Fruit fly (Drosophila melanogaster) whole organism, embryonic: ENCODE results near the gene Stim.

ENCODE experiments used
- CG6683 ChIP-seq: fragments of 200-800 bp; sonication (Bioruptor generic); optimal IDR thresholded peaks from 2 replicates; lab custom pipeline; 2017; ENCODE audit warnings: missing biosample characterization, mild to moderate bottlenecking, missing genetic modification characterization, missing genetic modification reagents
- Vsx1 ChIP-seq: fragments of 200-800 bp; sonication (Bioruptor generic); optimal IDR thresholded peaks from 2 replicates; lab custom pipeline; 2017; ENCODE audit warnings: missing biosample characterization, mild to moderate bottlenecking, missing genetic modification characterization, missing genetic modification reagents
- gsb-n ChIP-seq: fragments of 200-800 bp; sonication (Bioruptor generic); optimal IDR thresholded peaks from 3 replicates; lab custom pipeline; 2018; ENCODE audit warnings: missing biosample characterization, mild to moderate bottlenecking, missing genetic modification characterization
- nom ChIP-seq: fragments of 200-800 bp; sonication (Bioruptor generic); optimal IDR thresholded peaks from 2 replicates; lab custom pipeline; 2017; ENCODE audit warnings: missing biosample characterization, missing genetic modification characterization, mild to moderate bottlenecking, moderate library complexity, missing genetic modification reagents

DNA sequence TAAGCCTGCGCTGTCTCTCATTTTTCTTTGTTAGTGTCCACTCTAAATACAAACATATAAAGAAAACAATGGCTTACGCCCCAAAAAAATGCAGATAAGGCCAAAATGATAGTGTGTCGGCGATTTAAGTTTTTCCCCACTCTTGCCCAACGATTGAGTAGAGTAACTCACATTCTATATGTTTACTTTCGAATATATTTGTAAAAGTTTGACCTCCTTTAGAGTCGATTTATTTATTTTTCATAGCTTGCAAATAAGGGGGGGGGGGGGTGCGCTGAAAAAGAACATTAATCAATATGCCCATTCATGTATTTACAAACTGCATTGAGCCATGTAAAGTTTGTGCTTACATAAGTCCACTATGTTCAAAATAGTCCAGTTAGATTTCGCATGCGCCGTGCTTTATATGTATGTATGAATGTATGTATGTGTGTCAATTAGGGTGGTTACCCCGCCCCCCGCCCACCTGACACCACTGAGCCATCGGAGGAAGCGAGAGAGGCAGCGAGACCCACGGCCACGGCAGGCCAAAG, 46.5 kb downstream of the Stim start:
- TF ChIP-seq Vsx1 (GFP tag; lab: Kevin White, UChicago) = peak; percentile 1
- no peak for TF ChIP-seq CG6683 (GFP tag; lab: Kevin White, UChicago)
- no peak for TF ChIP-seq gsb-n (tag; lab: Kevin White, UChicago)
- TF ChIP-seq nom (GFP tag; lab: Kevin White, UChicago) = no peak
